Fruit fly (Drosophila melanogaster) whole organism, embryonic: ENCODE measurements around the gene Tep1.

Source experiments
- Atf6 ChIP-seq: fragments of 200-800 bp; sonication (Bioruptor generic); IDR thresholded peaks from 2 replicates; pipeline ENCODE4 v1.3.6; 2022; ENCODE audit warnings: missing biosample characterization, missing genetic modification characterization
- Blimp-1 ChIP-seq: fragments of 200-800 bp; sonication (Bioruptor generic); optimal IDR thresholded peaks from 3 replicates; lab custom pipeline; 2018; ENCODE audit warnings: missing biosample characterization, missing genetic modification characterization, mild to moderate bottlenecking, moderate library complexity, missing genetic modification reagents
- CG11247 ChIP-seq: fragments of 200-800 bp; sonication (Bioruptor generic); IDR thresholded peaks from 2 replicates; pipeline ENCODE4 v1.3.6; 2022; ENCODE audit warnings: missing biosample characterization, missing genetic modification characterization
- CG1603 ChIP-seq: fragments of 200-800 bp; sonication (Bioruptor generic); optimal IDR thresholded peaks from 2 replicates; lab custom pipeline; 2019; ENCODE audit warnings: missing biosample characterization, mild to moderate bottlenecking, missing genetic modification characterization, moderate library complexity
- CG17912 ChIP-seq: fragments of 200-800 bp; sonication (Bioruptor generic); optimal IDR thresholded peaks from 2 replicates; lab custom pipeline; 2018; ENCODE audit warnings: missing biosample characterization, mild to moderate bottlenecking, missing genetic modification characterization
- CG32532 ChIP-seq: fragments of 200-800 bp; sonication (Bioruptor generic); IDR thresholded peaks from 2 replicates; pipeline ENCODE4 v1.3.6; 2022; ENCODE audit warnings: missing biosample characterization, missing genetic modification characterization
- CG3407 ChIP-seq: fragments of 200-800 bp; sonication (Bioruptor generic); optimal IDR thresholded peaks from 2 replicates; lab custom pipeline; 2018; ENCODE audit warnings: missing biosample characterization, mild to moderate bottlenecking, missing genetic modification characterization
- CG4730 ChIP-seq: fragments of 200-800 bp; sonication (Bioruptor generic); IDR thresholded peaks from 2 replicates; pipeline ENCODE4 v1.3.6; 2022; ENCODE audit warnings: missing biosample characterization, missing genetic modification characterization
- CG7745 ChIP-seq: fragments of 200-800 bp; sonication (Bioruptor generic); optimal IDR thresholded peaks from 2 replicates; lab custom pipeline; 2018; ENCODE audit warnings: missing biosample characterization, mild to moderate bottlenecking, missing genetic modification characterization, moderate library complexity
- CG7839 ChIP-seq: fragments of 200-800 bp; sonication (Bioruptor generic); optimal IDR thresholded peaks from 3 replicates; lab custom pipeline; 2018; ENCODE audit warnings: missing biosample characterization, mild to moderate bottlenecking, missing genetic modification characterization, moderate library complexity
- CG7987 ChIP-seq: fragments of 200-800 bp; sonication (Bioruptor generic); optimal IDR thresholded peaks from 2 replicates; lab custom pipeline; 2018; ENCODE audit warnings: missing biosample characterization, mild to moderate bottlenecking, missing genetic modification characterization, moderate library complexity
- Dip3 ChIP-seq: fragments of 200-800 bp; sonication (Bioruptor generic); optimal IDR thresholded peaks from 3 replicates; lab custom pipeline; 2016; ENCODE audit warnings: missing biosample characterization, missing genetic modification characterization
- Doc2 ChIP-seq: fragments of 200-800 bp; sonication (Bioruptor generic); IDR thresholded peaks from 2 replicates; pipeline ENCODE4 v1.3.6; 2022; ENCODE audit warnings: missing biosample characterization, missing genetic modification characterization
- Dp ChIP-seq: fragments of 200-800 bp; sonication (Bioruptor generic); optimal IDR thresholded peaks from 2 replicates; lab custom pipeline; 2018; ENCODE audit warnings: missing biosample characterization, mild to moderate bottlenecking, missing genetic modification characterization, moderate library complexity
- E2f1 ChIP-seq: fragments of 200-800 bp; sonication (Bioruptor generic); IDR thresholded peaks from 2 replicates; pipeline ENCODE4 v1.3.6; 2022; ENCODE audit warnings: missing biosample characterization, missing genetic modification characterization
- Fer1 ChIP-seq: fragments of 200-800 bp; sonication (Bioruptor generic); optimal IDR thresholded peaks from 2 replicates; lab custom pipeline; 2017; ENCODE audit warnings: missing biosample characterization, mild to moderate bottlenecking, missing genetic modification characterization
- H15 ChIP-seq: fragments of 200-800 bp; sonication (Bioruptor generic); IDR thresholded peaks from 3 replicates; pipeline ENCODE4 v1.3.6; 2022; ENCODE audit warnings: missing biosample characterization, missing genetic modification characterization
- Hand ChIP-seq: fragments of 200-800 bp; sonication (Bioruptor generic); optimal IDR thresholded peaks from 2 replicates; lab custom pipeline; 2017; ENCODE audit warnings: mild to moderate bottlenecking, missing biosample characterization, missing genetic modification reagents, missing genetic modification characterization
- Hey ChIP-seq: fragments of 200-800 bp; sonication (Bioruptor generic); optimal IDR thresholded peaks from 3 replicates; lab custom pipeline; 2018; ENCODE audit warnings: missing biosample characterization, mild to moderate bottlenecking, missing genetic modification characterization
- Hmr ChIP-seq: fragments of 200-800 bp; sonication (Bioruptor generic); optimal IDR thresholded peaks from 3 replicates; lab custom pipeline; 2017; ENCODE audit warnings: mild to moderate bottlenecking, missing biosample characterization, missing genetic modification reagents, missing genetic modification characterization
- Hr51 ChIP-seq, 2 experiments: fragments of 200-800 bp; sonication (Bioruptor generic); optimal IDR thresholded peaks; 2 replicates in 1 of 2; 3 replicates in 1 of 2; lab custom pipeline; 2016 to 2018; ENCODE audit warnings: missing biosample characterization in 2 of 2, missing genetic modification characterization in 2 of 2, mild to moderate bottlenecking in 1 of 2, moderate library complexity in 1 of 2
- Lpt ChIP-seq: fragments of >200 bp; optimal IDR thresholded peaks from 2 replicates; lab custom pipeline; 2018; ENCODE audit warnings: missing biosample characterization, missing genetic modification characterization
- MESR4 ChIP-seq: fragments of 200-800 bp; sonication (Bioruptor generic); optimal IDR thresholded peaks from 2 replicates; lab custom pipeline; 2018; ENCODE audit warnings: missing biosample characterization, mild to moderate bottlenecking, missing genetic modification characterization, moderate library complexity
- Meics ChIP-seq: fragments of 200-800 bp; sonication (Bioruptor generic); optimal IDR thresholded peaks from 2 replicates; lab custom pipeline; 2017; ENCODE audit warnings: missing biosample characterization, mild to moderate bottlenecking, missing genetic modification characterization
- Nf-YC ChIP-seq: fragments of 200-800 bp; optimal IDR thresholded peaks from 3 replicates; lab custom pipeline; 2019; ENCODE audit warnings: missing biosample characterization, mild to moderate bottlenecking, missing genetic modification characterization, moderate library complexity
- Opbp ChIP-seq: fragments of 200-800 bp; sonication (Bioruptor generic); IDR thresholded peaks from 3 replicates; pipeline ENCODE4 v1.3.6; 2022; ENCODE audit warnings: missing biosample characterization, missing genetic modification characterization; ENCODE audit not compliant: partially characterized antibody
- Six4 ChIP-seq: fragments of 200-800 bp; sonication (Bioruptor generic); optimal IDR thresholded peaks from 2 replicates; lab custom pipeline; 2016; ENCODE audit warnings: missing biosample characterization, missing genetic modification characterization
- Sox102F ChIP-seq: fragments of 200-800 bp; sonication (Bioruptor generic); optimal IDR thresholded peaks from 2 replicates; lab custom pipeline; 2018; ENCODE audit warnings: missing biosample characterization, mild to moderate bottlenecking, missing genetic modification characterization, moderate library complexity
- Spps ChIP-seq: fragments of 200-800 bp; sonication (Bioruptor generic); optimal IDR thresholded peaks from 2 replicates; lab custom pipeline; 2018; ENCODE audit warnings: missing biosample characterization, mild to moderate bottlenecking, missing genetic modification characterization
- Trl ChIP-seq, 3 experiments: fragments of >200 bp in 2 of 3; fragments of 200-800 bp in 1 of 3; sonication (Bioruptor generic) in 1 of 3; optimal IDR thresholded peaks; 2 replicates in 1 of 3; 3 replicates in 2 of 3; lab custom pipeline; 2016 to 2017; ENCODE audit warnings: missing biosample characterization in 1 of 3, missing genetic modification characterization in 1 of 3
- bowl ChIP-seq: fragments of 200-800 bp; sonication (Bioruptor generic); IDR thresholded peaks from 2 replicates; pipeline ENCODE4 v1.3.6; 2022; ENCODE audit warnings: missing biosample characterization, missing genetic modification characterization
- dysf ChIP-seq: fragments of 200-800 bp; sonication (Bioruptor generic); IDR thresholded peaks from 3 replicates; pipeline ENCODE4 v1.3.6; 2022; ENCODE audit warnings: missing biosample characterization, missing genetic modification characterization
- emc ChIP-seq: fragments of 200-800 bp; sonication (Bioruptor generic); optimal IDR thresholded peaks from 2 replicates; lab custom pipeline; 2016; ENCODE audit warnings: missing biosample characterization, missing genetic modification characterization
- jumu ChIP-seq: fragments of 200-800 bp; sonication (Bioruptor generic); optimal IDR thresholded peaks from 3 replicates; lab custom pipeline; 2016; ENCODE audit warnings: missing biosample characterization, missing genetic modification characterization
- lab ChIP-seq: fragments of 200-800 bp; sonication (Bioruptor generic); optimal IDR thresholded peaks from 3 replicates; lab custom pipeline; 2017; ENCODE audit warnings: missing biosample characterization, missing genetic modification characterization, mild to moderate bottlenecking, moderate library complexity, missing genetic modification reagents
- maf-S ChIP-seq: fragments of 200-800 bp; sonication (Bioruptor generic); optimal IDR thresholded peaks from 2 replicates; lab custom pipeline; 2016; ENCODE audit warnings: missing biosample characterization, missing genetic modification characterization
- oc ChIP-seq: fragments of 200-800 bp; sonication (Bioruptor generic); optimal IDR thresholded peaks from 2 replicates; lab custom pipeline; 2018; ENCODE audit warnings: missing biosample characterization, mild to moderate bottlenecking, missing genetic modification characterization, moderate library complexity
- pros ChIP-seq: fragments of 200-800 bp; sonication (Bioruptor generic); optimal IDR thresholded peaks from 3 replicates; lab custom pipeline; 2019; ENCODE audit warnings: missing biosample characterization, mild to moderate bottlenecking, missing genetic modification characterization, moderate library complexity
- ranshi ChIP-seq: fragments of 200-800 bp; sonication (Bioruptor generic); IDR thresholded peaks from 2 replicates; pipeline ENCODE4 v1.3.6; 2022; ENCODE audit warnings: missing biosample characterization, missing genetic modification characterization
- rib ChIP-seq: fragments of 200-800 bp; sonication (Bioruptor generic); IDR thresholded peaks from 2 replicates; pipeline ENCODE4 v1.3.6; 2022; ENCODE audit warnings: missing biosample characterization, missing genetic modification characterization
- row ChIP-seq: fragments of 200-800 bp; sonication (Bioruptor generic); IDR thresholded peaks from 3 replicates; pipeline ENCODE4 v1.3.6; 2022; ENCODE audit warnings: missing biosample characterization, missing genetic modification characterization
- schlank ChIP-seq: fragments of 200-800 bp; sonication (Bioruptor generic); optimal IDR thresholded peaks from 2 replicates; lab custom pipeline; 2018; ENCODE audit warnings: missing biosample characterization, mild to moderate bottlenecking, missing genetic modification characterization
- scrt ChIP-seq: fragments of 200-800 bp; sonication (Bioruptor generic); optimal IDR thresholded peaks from 2 replicates; lab custom pipeline; 2018; ENCODE audit warnings: missing biosample characterization, mild to moderate bottlenecking, missing genetic modification characterization, moderate library complexity
- sd ChIP-seq: fragments of 200-800 bp; sonication (Bioruptor generic); optimal IDR thresholded peaks from 3 replicates; lab custom pipeline; 2018; ENCODE audit warnings: missing biosample characterization, mild to moderate bottlenecking, missing genetic modification characterization, moderate library complexity
- slou ChIP-seq: fragments of 200-800 bp; sonication (Bioruptor generic); optimal IDR thresholded peaks from 3 replicates; lab custom pipeline; 2016; ENCODE audit warnings: missing biosample characterization, missing genetic modification characterization
- stc ChIP-seq: fragments of 200-800 bp; sonication (Bioruptor generic); IDR thresholded peaks from 2 replicates; pipeline ENCODE4 v1.3.6; 2022; ENCODE audit warnings: missing biosample characterization, missing genetic modification characterization
- yki ChIP-seq: fragments of >200 bp; optimal IDR thresholded peaks from 3 replicates; lab custom pipeline; 2018

Tep1 gene

dm6 chr2L:15909826-15910225, 16.2 kb upstream of the Tep1 start (continued):
- TF ChIP-seq Opbp (GFP tag; lab: Robert Waterston, UW) (peak; percentile 50; the same call in 1 of the 3 replicates), Hand (GFP tag; lab: Kevin White, UChicago) (peak; percentile 29), H15 (no peak), pros (GFP tag; lab: Kevin White, UChicago) (peak; percentile 13), CG1603 (tag; lab: Kevin White, UChicago) (peak; percentile 4), row (GFP tag; lab: Robert Waterston, UW) (peak; percentile 15; the same call in 1 of the 3 replicates), Atf6 (peak; percentile 50; the same call in 1 of the 2 replicates), yki (lab: Kevin White, UChicago) (no peak), ranshi (GFP tag; lab: Robert Waterston, UW) (peak; percentile 5; the same call in 1 of the 2 replicates), sd (peak; percentile 87), CG7987 (GFP tag; lab: Kevin White, UChicago) (peak; percentile 81), CG7839 (tag; lab: Kevin White, UChicago) (no peak), rib (peak; percentile 90), Nf-YC (tag; lab: Kevin White, UChicago) (peak; percentile 9), Lpt (GFP tag; lab: Kevin White, UChicago) (no peak), Fer1 (peak; percentile 56), Trl (optimal IDR thresholded peaks at IDR 0.05; lab: Kevin White, UChicago) (peak in 1 of 2 experiments; percentile 13), Trl (GFP tag; optimal IDR thresholded peaks at IDR 0.05; lab: Kevin White, UChicago) (no peak), dysf (GFP tag; lab: Robert Waterston, UW) (peak; percentile 33; the same call in 1 of the 3 replicates), CG32532 (GFP tag; lab: Robert Waterston, UW) (no peak), Six4 (no peak), E2f1 (GFP tag; lab: Robert Waterston, UW) (peak; percentile 45; the same call in 1 of the 2 replicates), Hey (tag; lab: Kevin White, UChicago) (peak; percentile 21), oc (tag; lab: Kevin White, UChicago) (peak; percentile 73), schlank (peak; percentile 15), stc (GFP tag; lab: Robert Waterston, UW) (0 out of 2 replicates have a peak, but pooled peaks have one; percentile 37), Blimp-1 (GFP tag; lab: Kevin White, UChicago) (peak; percentile 76), Hmr (peak; percentile 35), CG17912 (peak; percentile 46), Meics (GFP tag; lab: Kevin White, UChicago) (peak; percentile 10), lab (GFP tag; lab: Kevin White, UChicago) (peak; percentile 61), bowl (GFP tag; lab: Robert Waterston, UW) (peak; percentile 32; the same call in 1 of the 2 replicates)

dm6 chr2L:15909277-15909674, 15.7 kb upstream of the Tep1 start:
- no peak for TF ChIP-seq Sox102F (GFP tag; lab: Kevin White, UChicago)
- no peak for TF ChIP-seq CG4730
- TF ChIP-seq Dip3 (GFP tag; lab: Kevin White, UChicago), result no peak
- no peak for TF ChIP-seq CG11247 (GFP tag; lab: Robert Waterston, UW)

- peak; percentile 21 for TF ChIP-seq CG3407 (GFP tag; lab: Kevin White, UChicago)
- TF ChIP-seq schlank, result no peak
- TF ChIP-seq emc (GFP tag; lab: Kevin White, UChicago), result no peak
- TF ChIP-seq slou (GFP tag; lab: Kevin White, UChicago), result no peak
- peak; percentile 6 for TF ChIP-seq Six4
- TF ChIP-seq Dp (GFP tag; lab: Kevin White, UChicago), result no peak
- no peak for TF ChIP-seq Doc2 (GFP tag; lab: Robert Waterston, UW)
- no peak for TF ChIP-seq MESR4 (GFP tag; lab: Kevin White, UChicago)
- TF ChIP-seq CG1603 (tag; lab: Kevin White, UChicago), result no peak
- TF ChIP-seq jumu, result no peak
- no peak for TF ChIP-seq scrt
- no peak for TF ChIP-seq CG7745 (tag; lab: Kevin White, UChicago)
- peak in 1 of 2 experiments; percentile 86 for TF ChIP-seq Hr51 (GFP tag; optimal IDR thresholded peaks at IDR 0.05; lab: Kevin White, UChicago)
- peak; percentile 20 for TF ChIP-seq Spps
- TF ChIP-seq maf-S (GFP tag; lab: Kevin White, UChicago), result no peak
Measured at dm6 chr2L:15908496-15909276, 15.1 kb upstream of the Tep1 start.
